Worm (Caenorhabditis elegans) whole organism, early embryonic: ENCODE measurements around the gene F49H6.5.

Experiments used
- F13C5.2 ChIP-seq: sonication (generic microtip); optimal IDR thresholded peaks from 2 replicates; lab custom pipeline; 2017; ENCODE audit warnings: mild to moderate bottlenecking, missing genetic modification characterization, inconsistent platforms, missing compliant biosample characterization
- ama-1 ChIP-seq: fragments of 150-350 bp; optimal IDR thresholded peaks from 2 replicates; lab custom pipeline; 2014
- ceh-13 ChIP-seq: fragments of 200-800 bp; sonication (Bioruptor generic); optimal IDR thresholded peaks from 2 replicates; lab custom pipeline; 2018; ENCODE audit warnings: mild to moderate bottlenecking, missing genetic modification characterization, missing compliant biosample characterization
- ceh-36 ChIP-seq: sonication (generic microtip); optimal IDR thresholded peaks from 2 replicates; lab custom pipeline; 2016; ENCODE audit warnings: missing genetic modification characterization, inconsistent platforms, missing compliant biosample characterization
- ets-7 ChIP-seq: sonication (generic microtip); optimal IDR thresholded peaks from 2 replicates; lab custom pipeline; 2016; ENCODE audit warnings: missing genotype, missing genetic modification characterization, missing compliant biosample characterization
- flt-1 ChIP-seq: fragments of 200-800 bp; sonication (Bioruptor generic); IDR thresholded peaks from 2 replicates; pipeline ENCODE4 v1.3.6; 2022; ENCODE audit warnings: missing genetic modification characterization, missing compliant biosample characterization
- hmbx-1 ChIP-seq: sonication (generic microtip); optimal IDR thresholded peaks from 2 replicates; lab custom pipeline; 2016; ENCODE audit warnings: mild to moderate bottlenecking, missing genetic modification characterization, missing compliant biosample characterization
- hmg-4 ChIP-seq: fragments of 200-800 bp; sonication (Bioruptor generic); optimal IDR thresholded peaks from 2 replicates; lab custom pipeline; 2018; ENCODE audit warnings: mild to moderate bottlenecking, missing genetic modification characterization, missing compliant biosample characterization
- hnd-1 ChIP-seq: sonication (generic microtip); optimal IDR thresholded peaks from 2 replicates; lab custom pipeline; 2016; ENCODE audit warnings: missing genetic modification characterization, missing compliant biosample characterization
- scrt-1 ChIP-seq: fragments of 200-800 bp; sonication (Bioruptor generic); IDR thresholded peaks from 2 replicates; pipeline ENCODE4 v1.3.6; 2022; ENCODE audit warnings: missing genetic modification characterization, missing compliant biosample characterization
- sea-1 ChIP-seq: fragments of 200-800 bp; sonication (Bioruptor generic); conservative IDR thresholded peaks from 2 replicates; pipeline ENCODE4 v1.3.6; 2022; ENCODE audit warnings: missing genetic modification characterization, missing compliant biosample characterization
- tra-4 ChIP-seq: sonication (generic microtip); optimal IDR thresholded peaks from 2 replicates; lab custom pipeline; 2017; ENCODE audit warnings: missing genetic modification characterization, missing compliant biosample characterization

DNA sequence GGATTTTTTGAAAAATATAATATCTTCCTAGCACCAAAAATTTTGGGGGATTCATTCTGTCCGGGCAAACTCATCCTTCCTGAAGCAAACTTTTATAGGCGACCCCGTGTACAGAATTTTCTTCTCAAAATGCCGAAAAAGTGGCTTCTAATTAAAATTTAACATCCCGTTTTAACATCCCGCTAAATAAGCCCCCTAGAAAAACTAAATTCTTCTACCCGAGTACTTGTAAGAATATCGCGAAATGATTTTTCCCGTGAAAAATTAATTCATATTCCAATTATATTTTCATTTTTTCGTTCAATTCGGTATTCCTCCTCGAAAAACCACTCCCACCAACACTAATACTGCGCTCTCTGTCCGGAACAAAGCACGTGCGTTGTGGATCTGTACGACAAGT is 45.8 kb downstream of the F49H6.5 start, which contains the start of gene T05E12.8:
- TF ChIP-seq tra-4 (tag; lab: Kevin White, UChicago) (no peak), hmg-4 (GFP tag; lab: Kevin White, UChicago) (no peak), flt-1 (GFP tag; lab: Robert Waterston, UW) (no peak), ama-1 (no peak), hnd-1 (tag; lab: Kevin White, UChicago) (no peak), scrt-1 (GFP tag; lab: Robert Waterston, UW) (no peak), ets-7 (tag; lab: Kevin White, UChicago) (no peak), ceh-13 (no peak), hmbx-1 (tag; lab: Kevin White, UChicago) (no peak), F13C5.2 (tag; lab: Kevin White, UChicago) (no peak), ceh-36 (tag; lab: Kevin White, UChicago) (no peak), sea-1 (GFP tag; lab: Robert Waterston, UW) (no peak)
